Worm (Caenorhabditis elegans): ENCODE measurements around the gene M03F8.7.

DNA sequence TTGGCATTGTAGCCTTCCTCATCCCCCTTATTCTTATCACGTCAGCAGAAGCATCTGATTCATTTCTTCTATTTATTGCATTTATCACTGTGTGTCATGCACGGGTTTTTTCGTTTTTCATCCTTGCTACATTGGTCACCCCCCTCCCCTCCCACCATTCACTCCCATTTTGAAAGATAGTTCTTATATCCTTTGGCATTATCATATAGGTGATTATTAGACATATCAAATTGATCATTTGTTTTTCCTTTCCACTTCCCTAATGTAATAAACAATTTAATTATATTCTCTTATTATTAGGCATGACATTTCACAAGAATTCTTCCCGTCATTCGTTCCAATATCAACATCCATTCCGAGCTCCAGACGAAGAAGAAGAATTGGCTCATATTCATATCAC, 14.4 kb downstream of the M03F8.7 start, which contains the start of gene M03F8.1:
- TF ChIP-seq saeg-2 (GFP tag; IDR thresholded peaks at IDR 0.05) (no peak), nhr-28 (tag; optimal IDR thresholded peaks at IDR 0.05) (no peak), nhr-237 (tag; optimal IDR thresholded peaks at IDR 0.05) (no peak), fos-1 (tag; optimal IDR thresholded peaks at IDR 0.05) (no peak), ceh-82 (tag; optimal IDR thresholded peaks at IDR 0.05) (no peak)
